Worm (Caenorhabditis elegans) whole organism, L4 larva: Measurements from ENCODE around the gene dph-1.

ENCODE experiments used
- Y5F2A.4 ChIP-seq: fragments of 200-800 bp; sonication (Bioruptor generic); optimal IDR thresholded peaks from 2 replicates; lab custom pipeline; 2018; ENCODE audit warnings: mild to moderate bottlenecking, missing genetic modification characterization, missing compliant biosample characterization
- ZK546.5 ChIP-seq, 2 experiments: sonication (generic microtip); optimal IDR thresholded peaks; 2 replicates each; lab custom pipeline; 2017; ENCODE audit warnings: missing biosample characterization in 2 of 2, missing genetic modification characterization in 2 of 2
- ceh-82 ChIP-seq: sonication (generic microtip); optimal IDR thresholded peaks from 2 replicates; lab custom pipeline; 2017; ENCODE audit warnings: missing biosample characterization, missing genetic modification characterization
- fos-1 ChIP-seq: fragments of 150-350 bp; optimal IDR thresholded peaks from 2 replicates; lab custom pipeline; 2014; ENCODE audit warnings: missing biosample characterization, missing genetic modification characterization
- lin-13 ChIP-seq: fragments of 150-350 bp; optimal IDR thresholded peaks from 2 replicates; lab custom pipeline; 2014; ENCODE audit warnings: missing biosample characterization, missing genetic modification reagents, missing genetic modification characterization
- mdl-1 ChIP-seq, 2 experiments: fragments of 150-350 bp in 1 of 2; sonication (generic microtip) in 1 of 2; optimal IDR thresholded peaks; 2 replicates each; lab custom pipeline; 2014 to 2017; ENCODE audit warnings: missing biosample characterization in 2 of 2, missing genetic modification characterization in 2 of 2
- nhr-6 ChIP-seq: fragments of 150-350 bp; optimal IDR thresholded peaks from 2 replicates; lab custom pipeline; 2014; ENCODE audit warnings: missing biosample characterization, missing genetic modification characterization
- nhr-77 ChIP-seq: fragments of 150-350 bp; optimal IDR thresholded peaks from 2 replicates; lab custom pipeline; 2014; ENCODE audit warnings: missing biosample characterization, missing genetic modification characterization
- snpc-4 ChIP-seq: fragments of 150-350 bp; optimal IDR thresholded peaks from 2 replicates; lab custom pipeline; 2014; ENCODE audit warnings: missing biosample characterization, missing genetic modification characterization
- unc-130 ChIP-seq: sonication (generic microtip); optimal IDR thresholded peaks from 2 replicates; lab custom pipeline; 2016; ENCODE audit warnings: missing genetic modification reagents, missing genetic modification characterization, missing compliant biosample characterization

ce11 chrIII:3726443-3726842, 19.8 kb downstream of the dph-1 start, which contains the start of gene gldi-5:
- TF ChIP-seq unc-130 (GFP tag; lab: Kevin White, UChicago) (no peak), Y5F2A.4 (GFP tag; lab: Kevin White, UChicago) (no peak), ZK546.5 (tag; optimal IDR thresholded peaks at IDR 0.05; lab: Kevin White, UChicago) (no peak), lin-13 (GFP tag; lab: Kevin White, UChicago) (no peak), nhr-6 (no peak), fos-1 (no peak), ceh-82 (tag; lab: Kevin White, UChicago) (no peak), snpc-4 (no peak), nhr-77 (tag; lab: Kevin White, UChicago) (no peak), mdl-1 (tag; optimal IDR thresholded peaks at IDR 0.05; lab: Kevin White, UChicago) (no peak)
